Worm (Caenorhabditis elegans) whole organism, L1 larva: Measurements from ENCODE around the gene Y82E9BR.3.

Experiments
- C04F5.9 ChIP-seq: sonication (generic microtip); optimal IDR thresholded peaks from 2 replicates; lab custom pipeline; 2016; ENCODE audit warnings: missing genetic modification characterization, missing compliant biosample characterization
- C16A3.4 ChIP-seq: fragments of 150-350 bp; optimal IDR thresholded peaks from 2 replicates; lab custom pipeline; 2014; ENCODE audit warnings: missing biosample characterization, missing genetic modification characterization
- Y116A8C.19 ChIP-seq: sonication (generic microtip); optimal IDR thresholded peaks from 2 replicates; lab custom pipeline; 2016; ENCODE audit warnings: missing compliant biosample characterization, missing genetic modification characterization, borderline replicate concordance
- blmp-1 ChIP-seq: fragments of 150-350 bp; optimal IDR thresholded peaks from 2 replicates; lab custom pipeline; 2014; ENCODE audit warnings: missing biosample characterization, missing genetic modification characterization
- ceh-63 ChIP-seq: fragments of 200-800 bp; sonication (Bioruptor generic); optimal IDR thresholded peaks from 2 replicates; lab custom pipeline; 2018; ENCODE audit warnings: mild to moderate bottlenecking, missing genetic modification characterization, missing compliant biosample characterization
- ceh-8 ChIP-seq: fragments of 200-800 bp; sonication (Bioruptor generic); optimal IDR thresholded peaks from 2 replicates; lab custom pipeline; 2018; ENCODE audit warnings: mild to moderate bottlenecking, missing genetic modification characterization, moderate library complexity, missing compliant biosample characterization
- ceh-82 ChIP-seq, 3 experiments: fragments of 150-350 bp in 1 of 3; sonication (generic microtip) in 2 of 3; optimal IDR thresholded peaks; 2 replicates each; lab custom pipeline; 2014 to 2017; ENCODE audit warnings: missing biosample characterization in 3 of 3, missing genetic modification characterization in 3 of 3
- ceh-88 ChIP-seq: fragments of 200-800 bp; sonication (Bioruptor generic); IDR thresholded peaks from 2 replicates; pipeline ENCODE4 v1.3.6; 2022; ENCODE audit warnings: missing genetic modification characterization, missing compliant biosample characterization
- ceh-90 ChIP-seq: sonication (generic microtip); optimal IDR thresholded peaks from 2 replicates; lab custom pipeline; 2016; ENCODE audit warnings: missing genetic modification characterization, missing compliant biosample characterization
- ces-1 ChIP-seq: fragments of 150-350 bp; optimal IDR thresholded peaks from 2 replicates; lab custom pipeline; 2014; ENCODE audit warnings: missing biosample characterization, missing genetic modification reagents, missing genetic modification characterization
- dpl-1 ChIP-seq, 3 experiments: fragments of 150-350 bp in 2 of 3; sonication (generic microtip) in 1 of 3; optimal IDR thresholded peaks; 2 replicates each; lab custom pipeline; 2014 to 2017; ENCODE audit warnings: missing biosample characterization in 3 of 3, missing genetic modification characterization in 3 of 3, missing genetic modification reagents in 3 of 3
- dsc-1 ChIP-seq: sonication (generic microtip); optimal IDR thresholded peaks from 2 replicates; lab custom pipeline; 2016; ENCODE audit warnings: mild to moderate bottlenecking, missing genetic modification characterization, missing compliant biosample characterization
- efl-3 ChIP-seq: fragments of 200-800 bp; sonication (Bioruptor generic); optimal IDR thresholded peaks from 2 replicates; lab custom pipeline; 2018; ENCODE audit warnings: mild to moderate bottlenecking, missing genetic modification characterization, missing compliant biosample characterization
- elt-2 ChIP-seq: sonication (generic microtip); optimal IDR thresholded peaks from 2 replicates; lab custom pipeline; 2016; ENCODE audit warnings: missing genetic modification characterization, mild to moderate bottlenecking, inconsistent platforms, missing compliant biosample characterization, missing genetic modification reagents
- fkh-10 ChIP-seq: sonication (generic microtip); optimal IDR thresholded peaks from 2 replicates; lab custom pipeline; 2017; ENCODE audit warnings: missing biosample characterization, missing genetic modification reagents, missing genetic modification characterization
- grh-1 ChIP-seq: fragments of 200-800 bp; sonication (Bioruptor generic); IDR thresholded peaks from 2 replicates; pipeline ENCODE4 v1.3.6; 2022; ENCODE audit warnings: missing genetic modification reagents, missing genetic modification characterization, missing compliant biosample characterization
- hlh-17 ChIP-seq: fragments of 200-800 bp; sonication (Bioruptor generic); optimal IDR thresholded peaks from 2 replicates; lab custom pipeline; 2018; ENCODE audit warnings: missing genetic modification characterization, mild to moderate bottlenecking, missing compliant biosample characterization, moderate library complexity, borderline replicate concordance
- hlh-4 ChIP-seq: sonication (generic microtip); optimal IDR thresholded peaks from 2 replicates; lab custom pipeline; 2016; ENCODE audit warnings: mild to moderate bottlenecking, missing genetic modification characterization, missing compliant biosample characterization
- hpl-2 ChIP-seq: fragments of 150-350 bp; optimal IDR thresholded peaks from 2 replicates; lab custom pipeline; 2014; ENCODE audit warnings: missing biosample characterization, missing genetic modification reagents, missing genetic modification characterization
- isw-1 ChIP-seq: fragments of 200-800 bp; sonication (Bioruptor generic); IDR thresholded peaks from 2 replicates; pipeline ENCODE4 v1.3.6; 2022; ENCODE audit warnings: missing genetic modification characterization, missing compliant biosample characterization
- lin-35 ChIP-seq, 2 experiments: fragments of 150-350 bp; optimal IDR thresholded peaks; 2 replicates each; lab custom pipeline; 2014; ENCODE audit warnings: missing biosample characterization in 2 of 2, missing genetic modification characterization in 2 of 2, missing genetic modification reagents in 2 of 2
- lir-3 ChIP-seq: sonication (generic microtip); optimal IDR thresholded peaks from 2 replicates; lab custom pipeline; 2016; ENCODE audit warnings: mild to moderate bottlenecking, missing genetic modification characterization, moderate library complexity, missing compliant biosample characterization; ENCODE audit not compliant: poor library complexity
- mab-9 ChIP-seq: fragments of 200-800 bp; sonication (Bioruptor generic); IDR thresholded peaks from 2 replicates; pipeline ENCODE4 v1.3.6; 2022; ENCODE audit warnings: missing genetic modification reagents, missing genetic modification characterization, missing compliant biosample characterization
- nhr-11 ChIP-seq: fragments of 150-350 bp; optimal IDR thresholded peaks from 2 replicates; lab custom pipeline; 2014; ENCODE audit warnings: missing biosample characterization, missing genetic modification characterization
- nhr-19 ChIP-seq: fragments of 200-800 bp; sonication (Bioruptor generic); conservative IDR thresholded peaks from 2 replicates; pipeline ENCODE4 v1.3.6; 2022; ENCODE audit warnings: missing genetic modification characterization, missing compliant biosample characterization
- nhr-237 ChIP-seq: fragments of 150-350 bp; optimal IDR thresholded peaks from 2 replicates; lab custom pipeline; 2014; ENCODE audit warnings: missing biosample characterization, missing genetic modification characterization
- nhr-28 ChIP-seq: fragments of 150-350 bp; optimal IDR thresholded peaks from 2 replicates; lab custom pipeline; 2014; ENCODE audit warnings: missing biosample characterization, missing genetic modification characterization
- nhr-47 ChIP-seq: sonication (generic microtip); optimal IDR thresholded peaks from 2 replicates; lab custom pipeline; 2016; ENCODE audit warnings: mild to moderate bottlenecking, missing genetic modification characterization, moderate library complexity, missing compliant biosample characterization
- nhr-71 ChIP-seq: sonication (generic microtip); optimal IDR thresholded peaks from 2 replicates; lab custom pipeline; 2016; ENCODE audit warnings: mild to moderate bottlenecking, missing genetic modification characterization, moderate library complexity, missing compliant biosample characterization
- nhr-84 ChIP-seq: sonication (generic microtip); optimal IDR thresholded peaks from 2 replicates; lab custom pipeline; 2017; ENCODE audit warnings: missing biosample characterization, missing genetic modification characterization
- pax-3 ChIP-seq: fragments of 200-800 bp; sonication (Bioruptor generic); optimal IDR thresholded peaks from 2 replicates; lab custom pipeline; 2018; ENCODE audit warnings: mild to moderate bottlenecking, missing genetic modification characterization, moderate library complexity, missing compliant biosample characterization
- pqm-1 ChIP-seq: sonication (generic microtip); optimal IDR thresholded peaks from 3 replicates; lab custom pipeline; 2017; ENCODE audit warnings: missing biosample characterization, missing genetic modification characterization
- rnt-1 ChIP-seq: sonication (generic microtip); optimal IDR thresholded peaks from 2 replicates; lab custom pipeline; 2016; ENCODE audit warnings: mild to moderate bottlenecking, missing genetic modification characterization, moderate library complexity, missing compliant biosample characterization
- skn-1 ChIP-seq: fragments of 150-350 bp; optimal IDR thresholded peaks from 2 replicates; lab custom pipeline; 2014; ENCODE audit warnings: missing biosample characterization, missing genetic modification characterization
- sptf-1 ChIP-seq: fragments of 150-350 bp; optimal IDR thresholded peaks from 2 replicates; lab custom pipeline; 2014; ENCODE audit warnings: missing biosample characterization, missing genetic modification characterization
- sup-37 ChIP-seq: fragments of 200-800 bp; sonication (Bioruptor generic); optimal IDR thresholded peaks from 2 replicates; lab custom pipeline; 2018; ENCODE audit warnings: mild to moderate bottlenecking, missing genetic modification characterization, missing compliant biosample characterization
- unc-30 ChIP-seq: sonication (generic microtip); optimal IDR thresholded peaks from 2 replicates; lab custom pipeline; 2017; ENCODE audit warnings: missing biosample characterization, missing genetic modification characterization
- unc-86 ChIP-seq: sonication (generic microtip); optimal IDR thresholded peaks from 2 replicates; lab custom pipeline; 2016; ENCODE audit warnings: missing genetic modification characterization, missing compliant biosample characterization
- unc-98 ChIP-seq: fragments of 200-800 bp; sonication (Bioruptor generic); IDR thresholded peaks from 2 replicates; pipeline ENCODE4 v1.3.6; 2022; ENCODE audit warnings: missing genetic modification characterization, missing compliant biosample characterization
- vab-15 ChIP-seq: sonication (generic microtip); optimal IDR thresholded peaks from 2 replicates; lab custom pipeline; 2017; ENCODE audit warnings: missing genotype, mild to moderate bottlenecking, missing genetic modification characterization, missing compliant biosample characterization
- xbp-1 ChIP-seq: sonication (generic microtip); optimal IDR thresholded peaks from 2 replicates; lab custom pipeline; 2016; ENCODE audit warnings: missing genetic modification characterization, missing compliant biosample characterization
- zip-4 ChIP-seq: fragments of 200-800 bp; sonication (Bioruptor generic); optimal IDR thresholded peaks from 2 replicates; lab custom pipeline; 2018; ENCODE audit warnings: mild to moderate bottlenecking, missing genetic modification characterization, moderate library complexity, missing compliant biosample characterization
- ztf-11 ChIP-seq, 2 experiments: sonication (generic microtip); optimal IDR thresholded peaks; 2 replicates each; lab custom pipeline; 2016 to 2017; ENCODE audit warnings: missing genetic modification characterization in 2 of 2, missing biosample characterization in 1 of 2, missing compliant biosample characterization in 1 of 2
- ztf-4 ChIP-seq: fragments of 150-350 bp; optimal IDR thresholded peaks from 2 replicates; lab custom pipeline; 2014; ENCODE audit warnings: missing biosample characterization, missing genetic modification characterization

The Y82E9BR.3 gene

DNA sequence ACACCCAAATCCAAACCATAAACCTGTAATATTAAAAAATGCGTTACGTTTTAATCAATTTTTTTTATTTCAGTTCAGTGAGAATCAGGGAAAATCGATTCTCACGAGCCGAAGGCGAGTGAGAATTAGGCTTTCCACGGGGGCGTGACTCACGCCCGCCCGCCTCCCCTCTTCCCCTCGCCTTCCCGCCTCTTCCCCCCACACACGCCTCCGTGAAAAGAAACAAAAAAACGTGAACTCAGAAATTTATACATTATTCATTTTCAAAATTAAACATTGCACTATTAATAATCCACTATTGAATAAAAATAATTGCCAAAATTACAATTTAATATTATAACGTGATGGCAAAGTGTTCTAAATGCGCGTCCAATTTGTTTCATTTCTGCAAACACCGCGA lies 27.8 kb downstream of the Y82E9BR.3 start:
- TF ChIP-seq lir-3: no peak
- no peak for TF ChIP-seq zip-4
- TF ChIP-seq ces-1 (GFP tag; lab: Kevin White, UChicago): no peak
- TF ChIP-seq isw-1: no peak
- TF ChIP-seq elt-2 (tag; lab: Kevin White, UChicago): no peak
- TF ChIP-seq nhr-19 (GFP tag; lab: Robert Waterston, UW): no peak
- TF ChIP-seq fkh-10 (GFP tag; lab: Kevin White, UChicago): no peak
- no peak for TF ChIP-seq skn-1 (tag; lab: Kevin White, UChicago)
- TF ChIP-seq ztf-4 (tag; lab: Kevin White, UChicago): no peak
- no peak for TF ChIP-seq nhr-11 (tag; lab: Kevin White, UChicago)
- TF ChIP-seq C16A3.4 (tag; lab: Kevin White, UChicago): no peak
- TF ChIP-seq ztf-11 (tag; optimal IDR thresholded peaks at IDR 0.05; lab: Kevin White, UChicago): no peak
- no peak for TF ChIP-seq ceh-88 (GFP tag; lab: Robert Waterston, UW)

DNA sequence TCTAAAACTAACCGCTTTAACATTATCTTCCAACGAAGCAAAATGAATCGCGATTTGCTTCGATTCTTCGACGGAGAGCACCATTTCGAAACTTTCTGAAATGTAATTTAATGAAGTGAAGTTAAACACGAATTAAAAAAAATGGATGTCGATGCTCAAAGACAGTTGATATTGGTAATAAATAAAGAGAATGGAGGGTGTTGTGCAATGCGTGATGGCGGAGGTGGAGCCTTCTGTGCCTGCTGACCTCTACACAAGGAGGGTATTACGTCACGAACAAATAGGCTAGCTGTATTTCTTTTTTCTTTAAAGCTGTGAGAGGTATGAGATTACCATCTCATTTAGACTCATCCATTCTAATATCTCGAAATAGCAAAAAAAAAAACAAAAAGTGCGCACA lies 36.7 kb downstream of the Y82E9BR.3 start, which contains the start of gene Y82E9BR.17:
TSS of gene Y82E9BR.17 (minus strand) at position 101 of the 400 bp plus-strand sequence.
- TF ChIP-seq hlh-4 (tag; lab: Kevin White, UChicago): no peak
- TF ChIP-seq nhr-84 (tag; lab: Kevin White, UChicago): no peak
- TF ChIP-seq lin-35 (GFP tag; optimal IDR thresholded peaks at IDR 0.05; lab: Kevin White, UChicago): no peak
- no peak for TF ChIP-seq pax-3
- no peak for TF ChIP-seq ceh-90 (tag; lab: Kevin White, UChicago)
- TF ChIP-seq ztf-11 (tag; optimal IDR thresholded peaks at IDR 0.05; lab: Kevin White, UChicago): no peak
- no peak for TF ChIP-seq unc-98 (GFP tag; lab: Robert Waterston, UW)
- no peak for TF ChIP-seq mab-9 (GFP tag; lab: Robert Waterston, UW)
- TF ChIP-seq pqm-1 (tag; lab: Kevin White, UChicago): no peak
- TF ChIP-seq nhr-71 (tag; lab: Kevin White, UChicago): no peak
- no peak for TF ChIP-seq blmp-1 (tag; lab: Kevin White, UChicago)
- no peak for TF ChIP-seq sptf-1 (tag; lab: Kevin White, UChicago)
- TF ChIP-seq Y116A8C.19: no peak
- TF ChIP-seq nhr-47 (tag; lab: Kevin White, UChicago): no peak
- TF ChIP-seq grh-1 (GFP tag; lab: Robert Waterston, UW): no peak
- no peak for TF ChIP-seq ceh-8 (GFP tag; lab: Kevin White, UChicago)
- TF ChIP-seq unc-86 (tag; lab: Kevin White, UChicago): no peak
- no peak for TF ChIP-seq nhr-237
- TF ChIP-seq rnt-1 (tag; lab: Kevin White, UChicago): no peak

DNA sequence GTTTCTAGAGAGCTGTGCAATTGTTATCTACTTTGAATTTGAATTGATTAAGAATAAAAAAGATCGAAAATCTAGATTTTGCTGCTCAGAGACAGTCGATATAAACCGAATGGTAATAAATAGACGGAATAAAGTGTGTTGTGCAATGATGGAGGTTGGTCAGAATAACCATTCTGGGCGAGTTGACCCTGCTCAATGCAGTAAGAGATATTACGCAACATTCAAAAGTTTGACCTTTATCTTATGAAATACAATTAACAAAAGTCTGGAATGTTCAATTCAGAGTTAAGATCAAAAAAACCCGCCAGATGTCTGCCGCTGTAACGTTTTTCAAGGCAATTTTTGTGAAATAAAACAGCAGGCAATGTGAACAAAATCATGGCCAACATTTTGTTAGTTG lies 37.9 kb downstream of the Y82E9BR.3 start:
- TF ChIP-seq sptf-1 (tag; lab: Kevin White, UChicago) (no peak), C04F5.9 (no peak), dpl-1 (GFP tag; optimal IDR thresholded peaks at IDR 0.05; lab: Kevin White, UChicago) (no peak), dsc-1 (no peak), xbp-1 (tag; lab: Kevin White, UChicago) (no peak), nhr-47 (tag; lab: Kevin White, UChicago) (no peak), hlh-17 (GFP tag; lab: Kevin White, UChicago) (no peak), hpl-2 (GFP tag; lab: Kevin White, UChicago) (no peak), efl-3 (GFP tag; lab: Kevin White, UChicago) (no peak), ceh-63 (GFP tag; lab: Kevin White, UChicago) (no peak), unc-86 (tag; lab: Kevin White, UChicago) (no peak), sup-37 (GFP tag; lab: Kevin White, UChicago) (no peak), nhr-11 (tag; lab: Kevin White, UChicago) (no peak), ceh-82 (tag; optimal IDR thresholded peaks at IDR 0.05; lab: Kevin White, UChicago) (no peak), nhr-84 (tag; lab: Kevin White, UChicago) (no peak), vab-15 (no peak), nhr-28 (tag; lab: Kevin White, UChicago) (no peak), unc-30 (tag; lab: Kevin White, UChicago) (no peak)
